Fruit fly (Drosophila melanogaster) whole organism, prepupa: ENCODE measurements around the gene CG33269.

Experiments used
- Blimp-1 ChIP-seq: fragments of 200-800 bp; sonication (Bioruptor generic); optimal IDR thresholded peaks from 3 replicates; lab custom pipeline; 2017; ENCODE audit warnings: missing biosample characterization, missing genetic modification characterization, mild to moderate bottlenecking, moderate library complexity, missing genetic modification reagents
- CG10631 ChIP-seq: fragments of 200-800 bp; sonication (Bioruptor generic); optimal IDR thresholded peaks from 2 replicates; lab custom pipeline; 2016; ENCODE audit warnings: missing biosample characterization, missing genetic modification characterization
- CG10669 ChIP-seq: fragments of 200-800 bp; sonication (Bioruptor generic); optimal IDR thresholded peaks from 3 replicates; lab custom pipeline; 2018; ENCODE audit warnings: missing biosample characterization, mild to moderate bottlenecking, missing genetic modification characterization, moderate library complexity
- CG11294 ChIP-seq: fragments of 200-800 bp; sonication (Bioruptor generic); IDR thresholded peaks from 2 replicates; pipeline ENCODE4 v1.3.6; 2022; ENCODE audit warnings: missing biosample characterization, missing genetic modification characterization
- CG11762 ChIP-seq: fragments of 200-800 bp; sonication (Bioruptor generic); optimal IDR thresholded peaks from 3 replicates; lab custom pipeline; 2016; ENCODE audit warnings: missing biosample characterization, missing genetic modification characterization; ENCODE audit not compliant: insufficient read depth
- CG11902 ChIP-seq: fragments of 200-800 bp; sonication (Bioruptor generic); optimal IDR thresholded peaks from 3 replicates; lab custom pipeline; 2016; ENCODE audit warnings: missing biosample characterization, missing genetic modification characterization
- CG15336 ChIP-seq: fragments of 200-800 bp; sonication (Bioruptor generic); IDR thresholded peaks from 2 replicates; pipeline ENCODE4 v1.3.6; 2022; ENCODE audit warnings: missing biosample characterization, missing genetic modification characterization
- CG1621 ChIP-seq: fragments of 200-800 bp; sonication (Bioruptor generic); optimal IDR thresholded peaks from 3 replicates; lab custom pipeline; 2018; ENCODE audit warnings: missing biosample characterization, mild to moderate bottlenecking, missing genetic modification characterization
- CG16779 ChIP-seq: fragments of 200-800 bp; sonication (Bioruptor generic); optimal IDR thresholded peaks from 3 replicates; lab custom pipeline; 2017; ENCODE audit warnings: missing biosample characterization, mild to moderate bottlenecking, missing genetic modification characterization
- CG3032 ChIP-seq: fragments of 200-800 bp; optimal IDR thresholded peaks from 2 replicates; lab custom pipeline; 2019; ENCODE audit warnings: missing biosample characterization, mild to moderate bottlenecking, missing genetic modification characterization, moderate library complexity
- CG31627 ChIP-seq: fragments of 200-800 bp; sonication (Bioruptor generic); optimal IDR thresholded peaks from 3 replicates; lab custom pipeline; 2016; ENCODE audit warnings: missing biosample characterization, missing genetic modification characterization
- CG32006 ChIP-seq: fragments of 200-800 bp; sonication (Bioruptor generic); optimal IDR thresholded peaks from 3 replicates; lab custom pipeline; 2017; ENCODE audit warnings: missing biosample characterization, mild to moderate bottlenecking, missing genetic modification characterization
- CG34406 ChIP-seq: fragments of 200-800 bp; sonication (Bioruptor generic); optimal IDR thresholded peaks from 3 replicates; lab custom pipeline; 2016; ENCODE audit warnings: missing biosample characterization, missing genetic modification characterization
- CG3919 ChIP-seq: fragments of 200-800 bp; sonication (Bioruptor generic); optimal IDR thresholded peaks from 3 replicates; lab custom pipeline; 2016; ENCODE audit warnings: missing biosample characterization, missing genetic modification characterization
- CG6163 ChIP-seq: fragments of 200-800 bp; sonication (Bioruptor generic); IDR thresholded peaks from 3 replicates; pipeline ENCODE4 v1.3.6; 2022; ENCODE audit warnings: missing biosample characterization, missing genetic modification characterization
- CG7368 ChIP-seq: fragments of 200-800 bp; sonication (Bioruptor generic); optimal IDR thresholded peaks from 3 replicates; lab custom pipeline; 2016; ENCODE audit warnings: missing biosample characterization, missing genetic modification characterization
- CG8119 ChIP-seq: fragments of 200-800 bp; sonication (Bioruptor generic); IDR thresholded peaks from 3 replicates; pipeline ENCODE4 v1.3.6; 2022; ENCODE audit warnings: missing biosample characterization, missing genetic modification characterization
- CG8319 ChIP-seq: fragments of 200-800 bp; sonication (Bioruptor generic); optimal IDR thresholded peaks from 3 replicates; lab custom pipeline; 2016; ENCODE audit warnings: missing biosample characterization, missing genetic modification characterization
- CG8632 ChIP-seq: fragments of 200-800 bp; sonication (Bioruptor generic); optimal IDR thresholded peaks from 3 replicates; lab custom pipeline; 2016; ENCODE audit warnings: missing biosample characterization, missing genetic modification characterization
- CG9139 ChIP-seq: fragments of 200-800 bp; sonication (Bioruptor generic); optimal IDR thresholded peaks from 3 replicates; lab custom pipeline; 2017; ENCODE audit warnings: missing biosample characterization, mild to moderate bottlenecking, missing genetic modification characterization
- Eip78C ChIP-seq: fragments of 200-800 bp; sonication (Bioruptor generic); peaks from one replicate; lab custom pipeline; 2016; ENCODE audit warnings: missing biosample characterization, missing genetic modification characterization
- Ets96B ChIP-seq: fragments of 200-800 bp; optimal IDR thresholded peaks from 2 replicates; lab custom pipeline; 2019; ENCODE audit warnings: missing biosample characterization, mild to moderate bottlenecking, missing genetic modification characterization, moderate library complexity
- Hr38 ChIP-seq: sonication (Bioruptor generic); optimal IDR thresholded peaks from 2 replicates; lab custom pipeline; 2016; ENCODE audit warnings: missing biosample characterization, missing genetic modification characterization
- Hr39 ChIP-seq: fragments of 200-800 bp; sonication (Bioruptor generic); optimal IDR thresholded peaks from 2 replicates; lab custom pipeline; 2016; ENCODE audit warnings: missing biosample characterization, missing genetic modification characterization
- Hr4 ChIP-seq: fragments of 200-800 bp; sonication (Bioruptor generic); optimal IDR thresholded peaks from 3 replicates; lab custom pipeline; 2016; ENCODE audit warnings: missing biosample characterization, missing genetic modification characterization
- Lpt ChIP-seq: fragments of 200-800 bp; sonication (Bioruptor generic); optimal IDR thresholded peaks from 3 replicates; lab custom pipeline; 2016; ENCODE audit warnings: missing biosample characterization, missing genetic modification characterization
- Met ChIP-seq: fragments of 200-800 bp; sonication (Bioruptor generic); optimal IDR thresholded peaks from 3 replicates; lab custom pipeline; 2016; ENCODE audit warnings: missing biosample characterization, missing genetic modification characterization
- Sox14 ChIP-seq: fragments of 200-800 bp; sonication (Bioruptor generic); optimal IDR thresholded peaks from 3 replicates; lab custom pipeline; 2016; ENCODE audit warnings: missing biosample characterization, missing genetic modification characterization
- Sox15 ChIP-seq: fragments of 200-800 bp; sonication (Bioruptor generic); optimal IDR thresholded peaks from 3 replicates; lab custom pipeline; 2016; ENCODE audit warnings: missing biosample characterization, missing genetic modification characterization
- achi ChIP-seq: fragments of 200-800 bp; sonication (Bioruptor generic); optimal IDR thresholded peaks from 3 replicates; lab custom pipeline; 2016; ENCODE audit warnings: missing biosample characterization, missing genetic modification characterization
- acj6 ChIP-seq: fragments of 200-800 bp; sonication (Bioruptor generic); optimal IDR thresholded peaks from 3 replicates; lab custom pipeline; 2016; ENCODE audit warnings: missing biosample characterization, missing genetic modification characterization
- cyc ChIP-seq: fragments of 200-800 bp; sonication (Bioruptor generic); optimal IDR thresholded peaks from 3 replicates; lab custom pipeline; 2016; ENCODE audit warnings: missing biosample characterization, missing genetic modification characterization
- dac ChIP-seq: fragments of 200-800 bp; sonication (Bioruptor generic); optimal IDR thresholded peaks from 2 replicates; lab custom pipeline; 2017; ENCODE audit warnings: missing biosample characterization, mild to moderate bottlenecking, missing genetic modification characterization
- dsx ChIP-seq: fragments of 200-800 bp; optimal IDR thresholded peaks from 3 replicates; lab custom pipeline; 2019; ENCODE audit warnings: missing biosample characterization, mild to moderate bottlenecking, missing genetic modification characterization, moderate library complexity; ENCODE audit not compliant: poor library complexity, severe bottlenecking
- eg ChIP-seq: fragments of 200-800 bp; sonication (Bioruptor generic); IDR thresholded peaks from 3 replicates; pipeline ENCODE4 v1.3.6; 2022; ENCODE audit warnings: missing biosample characterization, missing genetic modification characterization
- fd59A ChIP-seq: fragments of 200-800 bp; sonication (Bioruptor generic); optimal IDR thresholded peaks from 2 replicates; lab custom pipeline; 2017; ENCODE audit warnings: missing biosample characterization, mild to moderate bottlenecking, missing genetic modification characterization, missing genetic modification reagents
- fd85E ChIP-seq: fragments of 200-800 bp; sonication (Bioruptor generic); optimal IDR thresholded peaks from 3 replicates; lab custom pipeline; 2016; ENCODE audit warnings: missing biosample characterization, missing genetic modification characterization
- fkh ChIP-seq: fragments of 200-800 bp; sonication (Bioruptor generic); optimal IDR thresholded peaks from 3 replicates; lab custom pipeline; 2017; ENCODE audit warnings: missing biosample characterization, mild to moderate bottlenecking, missing genetic modification characterization, moderate library complexity
- lz ChIP-seq: fragments of 200-800 bp; sonication (Bioruptor generic); optimal IDR thresholded peaks from 3 replicates; lab custom pipeline; 2016; ENCODE audit warnings: missing biosample characterization, missing genetic modification characterization
- net ChIP-seq: fragments of 200-800 bp; sonication (Bioruptor generic); optimal IDR thresholded peaks from 3 replicates; lab custom pipeline; 2016; ENCODE audit warnings: missing biosample characterization, missing genetic modification characterization
- salr ChIP-seq, 2 experiments: fragments of 200-800 bp; sonication (Bioruptor generic); optimal IDR thresholded peaks; 3 replicates each; lab custom pipeline; 2016 to 2018; ENCODE audit warnings: missing biosample characterization in 2 of 2, missing genetic modification characterization in 2 of 2, mild to moderate bottlenecking in 1 of 2
- spab ChIP-seq: fragments of 200-800 bp; sonication (Bioruptor generic); optimal IDR thresholded peaks from 2 replicates; lab custom pipeline; 2017; ENCODE audit warnings: missing biosample characterization, mild to moderate bottlenecking, missing genetic modification characterization, missing genetic modification reagents
- ss ChIP-seq, 2 experiments: fragments of 200-800 bp; sonication (Bioruptor generic); optimal IDR thresholded peaks; 2 replicates in 1 of 2; 3 replicates in 1 of 2; lab custom pipeline; 2017 to 2018; ENCODE audit warnings: mild to moderate bottlenecking in 2 of 2, missing biosample characterization in 2 of 2, missing genetic modification characterization in 2 of 2, moderate library complexity in 1 of 2
- svp ChIP-seq: fragments of 200-800 bp; sonication (Bioruptor generic); peaks from one replicate; lab custom pipeline; 2016; ENCODE audit warnings: missing biosample characterization, missing genetic modification characterization
- vri ChIP-seq: fragments of 200-800 bp; sonication (Bioruptor generic); optimal IDR thresholded peaks from 3 replicates; lab custom pipeline; 2016; ENCODE audit warnings: missing biosample characterization, mild to moderate bottlenecking, missing genetic modification characterization

The CG33269 gene

DNA sequence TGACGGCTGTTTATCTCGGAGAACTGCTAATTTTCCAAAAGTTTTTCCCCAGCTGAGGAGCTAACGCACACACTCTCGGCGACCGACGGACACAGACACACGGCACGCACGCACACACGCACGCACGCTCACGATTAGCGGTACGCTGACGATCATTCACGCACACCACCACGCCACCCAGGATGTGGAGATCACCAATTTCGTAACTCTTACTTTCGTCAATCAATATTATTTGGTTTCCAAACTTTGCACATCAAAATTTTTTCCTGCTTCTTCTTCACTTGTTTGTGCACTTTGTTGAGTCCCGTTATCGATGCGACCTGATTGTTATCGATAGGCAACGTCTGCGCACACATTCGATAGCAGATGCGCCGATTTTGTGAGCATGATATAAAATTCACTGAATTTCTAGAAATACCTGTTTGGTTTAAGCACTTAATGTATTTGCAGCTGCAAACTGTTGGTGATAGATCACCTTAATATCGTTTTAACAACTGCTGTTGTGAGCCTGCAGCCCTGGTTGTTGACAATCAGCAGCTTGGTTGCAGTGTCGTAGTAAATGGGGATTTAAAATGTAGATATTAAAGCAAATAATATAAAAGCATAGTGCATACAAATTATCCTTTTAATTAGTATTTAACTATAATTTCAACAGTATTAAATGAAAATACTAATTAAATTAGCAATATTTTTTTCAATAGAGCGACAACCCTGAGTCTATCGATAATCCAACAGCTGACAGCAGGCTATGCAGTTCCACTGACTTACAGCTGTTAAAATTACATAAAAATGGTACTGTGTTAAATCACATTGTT, 19.8 kb downstream of the CG33269 start, which contains the start of the genes CG7394 and Mob2 (continued):
- peak; percentile 88 for TF ChIP-seq CG31627 (GFP tag; lab: Kevin White, UChicago)
- peak; percentile 81 for TF ChIP-seq Sox15 (GFP tag; lab: Kevin White, UChicago)
- peak; percentile 93 for TF ChIP-seq Hr4
- TF ChIP-seq CG7368 (GFP tag; lab: Kevin White, UChicago): peak; percentile 88
- peak; percentile 89 for TF ChIP-seq CG15336 (GFP tag; lab: Robert Waterston, UW)
- peak; percentile 60 for TF ChIP-seq Lpt (GFP tag; lab: Kevin White, UChicago)
- TF ChIP-seq dac (GFP tag; lab: Kevin White, UChicago): peak; percentile 48
- TF ChIP-seq CG11762 (GFP tag; lab: Kevin White, UChicago): peak; percentile 68
- TF ChIP-seq CG3032: peak; percentile 80
- peak; percentile 96 for TF ChIP-seq Eip78C (GFP tag; lab: Kevin White, UChicago)

dm6 chr3L:11560885-11561284, 21.1 kb downstream of the CG33269 start:
- peak; percentile 15 to 30 for TF ChIP-seq ss (GFP tag; optimal IDR thresholded peaks at IDR 0.05; lab: Kevin White, UChicago)
- TF ChIP-seq svp: peak; percentile 98
- TF ChIP-seq dsx: no peak
- TF ChIP-seq vri (GFP tag; lab: Kevin White, UChicago): no peak
- TF ChIP-seq Ets96B: no peak
- no peak for TF ChIP-seq net (GFP tag; lab: Kevin White, UChicago)
- TF ChIP-seq cyc (GFP tag; lab: Kevin White, UChicago): no peak
- peak; percentile 33 for TF ChIP-seq Hr39 (GFP tag; lab: Kevin White, UChicago)
- no peak for TF ChIP-seq Hr38 (GFP tag; lab: Kevin White, UChicago)
- TF ChIP-seq CG10631 (GFP tag; lab: Kevin White, UChicago): no peak
- no peak for TF ChIP-seq CG8632
- no peak for TF ChIP-seq spab (GFP tag; lab: Kevin White, UChicago)
- no peak for TF ChIP-seq fkh (GFP tag; lab: Kevin White, UChicago)
- TF ChIP-seq CG3032: no peak
- peak; percentile 34; the same call in 2 of the 3 replicates for TF ChIP-seq CG6163
- TF ChIP-seq CG7368 (GFP tag; lab: Kevin White, UChicago): no peak
- no peak for TF ChIP-seq CG16779 (tag; lab: Kevin White, UChicago)
- no peak for TF ChIP-seq fd85E
- TF ChIP-seq fd59A (GFP tag; lab: Kevin White, UChicago): no peak
- TF ChIP-seq CG10669 (GFP tag; lab: Kevin White, UChicago): no peak
- TF ChIP-seq CG32006 (GFP tag; lab: Kevin White, UChicago): no peak
- TF ChIP-seq CG8319 (GFP tag; lab: Kevin White, UChicago): no peak
- no peak for TF ChIP-seq Sox14 (GFP tag; lab: Kevin White, UChicago)
- TF ChIP-seq, all 60 proteins: peak for 4

DNA sequence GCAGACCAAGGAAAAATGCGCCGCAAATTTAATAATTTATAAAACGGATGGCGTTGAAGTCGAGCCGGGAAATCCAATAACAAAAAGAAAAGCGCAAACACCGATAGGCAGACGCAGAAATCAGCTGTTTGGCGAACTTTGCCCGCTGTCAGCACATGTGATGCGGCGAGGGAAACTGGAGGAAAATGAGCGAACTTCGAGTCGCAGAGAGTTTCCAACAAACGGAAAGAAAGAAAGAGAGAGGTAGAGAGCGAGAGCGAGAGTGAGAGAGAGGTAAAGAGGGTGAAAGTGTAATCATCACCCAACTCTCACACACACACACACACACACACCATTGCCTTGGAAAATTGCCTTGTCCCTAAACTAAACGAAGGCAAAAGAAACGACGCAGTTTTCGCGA, 24.8 kb downstream of the CG33269 start:
- peak; percentile 46 for TF ChIP-seq CG3919 (GFP tag; lab: Kevin White, UChicago)
- no peak for TF ChIP-seq achi (GFP tag; lab: Kevin White, UChicago)
- TF ChIP-seq CG8119 (GFP tag; lab: Robert Waterston, UW): peak; percentile 72
- no peak for TF ChIP-seq dac (GFP tag; lab: Kevin White, UChicago)
- peak; percentile 28 for TF ChIP-seq Lpt (GFP tag; lab: Kevin White, UChicago)
- no peak for TF ChIP-seq CG31627 (GFP tag; lab: Kevin White, UChicago)
- TF ChIP-seq acj6: no peak
- TF ChIP-seq CG1621 (tag; lab: Kevin White, UChicago): peak; percentile 25
- TF ChIP-seq CG11902 (GFP tag; lab: Kevin White, UChicago): no peak
- TF ChIP-seq eg (GFP tag; lab: Robert Waterston, UW): peak; percentile 74; the same call in 2 of the 3 replicates
- no peak for TF ChIP-seq CG34406 (GFP tag; lab: Kevin White, UChicago)
- TF ChIP-seq CG3032: no peak
- TF ChIP-seq CG15336 (GFP tag; lab: Robert Waterston, UW): peak; percentile 58; the same call in 1 of the 2 replicates
- TF ChIP-seq dsx: peak; percentile 20
- TF ChIP-seq net (GFP tag; lab: Kevin White, UChicago): peak; percentile 70
- TF ChIP-seq Hr38 (GFP tag; lab: Kevin White, UChicago): no peak
- TF ChIP-seq CG9139: peak; percentile 83
- no peak for TF ChIP-seq CG11294
- TF ChIP-seq Met: no peak
- no peak for TF ChIP-seq vri (GFP tag; lab: Kevin White, UChicago)
- no peak for TF ChIP-seq lz
- TF ChIP-seq salr (GFP tag; optimal IDR thresholded peaks at IDR 0.05; lab: Kevin White, UChicago): peak in 1 of 2 experiments; percentile 11
- no peak for TF ChIP-seq CG8632
- no peak for TF ChIP-seq Ets96B
- TF ChIP-seq svp: peak; percentile 74
- TF ChIP-seq Eip78C (GFP tag; lab: Kevin White, UChicago): peak; percentile 40
- no peak for TF ChIP-seq Blimp-1
